Fruit fly (Drosophila melanogaster): Measurements from ENCODE around the gene CG8086.

DNA sequence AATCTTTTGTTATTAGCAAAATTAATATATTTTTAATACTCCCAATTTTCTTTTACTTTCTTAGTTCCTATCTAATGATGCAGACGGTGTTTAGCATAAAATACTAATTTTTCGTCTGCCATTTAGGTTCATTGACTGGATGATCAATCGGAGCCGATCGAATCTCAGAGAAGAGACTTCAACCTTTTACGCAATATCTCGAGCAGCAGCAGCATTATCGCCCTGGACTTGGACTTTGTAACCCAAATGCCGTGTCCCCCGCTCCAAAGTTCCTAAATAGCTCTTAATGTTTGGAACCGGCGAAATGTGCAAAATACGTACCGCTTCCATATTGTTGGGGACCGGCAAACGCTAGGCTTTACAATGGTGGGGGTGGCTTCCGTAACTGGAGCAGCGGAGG is 52.9 kb downstream of the CG8086 start:
- TF ChIP-seq usp (GFP tag; optimal IDR thresholded peaks at IDR 0.05) (no peak), psq (optimal IDR thresholded peaks at IDR 0.05) (no peak), Dll (optimal IDR thresholded peaks at IDR 0.05) (no peak)

Measured in whole organism.